Worm (Caenorhabditis elegans): ENCODE measurements around the gene dop-5.

DNA sequence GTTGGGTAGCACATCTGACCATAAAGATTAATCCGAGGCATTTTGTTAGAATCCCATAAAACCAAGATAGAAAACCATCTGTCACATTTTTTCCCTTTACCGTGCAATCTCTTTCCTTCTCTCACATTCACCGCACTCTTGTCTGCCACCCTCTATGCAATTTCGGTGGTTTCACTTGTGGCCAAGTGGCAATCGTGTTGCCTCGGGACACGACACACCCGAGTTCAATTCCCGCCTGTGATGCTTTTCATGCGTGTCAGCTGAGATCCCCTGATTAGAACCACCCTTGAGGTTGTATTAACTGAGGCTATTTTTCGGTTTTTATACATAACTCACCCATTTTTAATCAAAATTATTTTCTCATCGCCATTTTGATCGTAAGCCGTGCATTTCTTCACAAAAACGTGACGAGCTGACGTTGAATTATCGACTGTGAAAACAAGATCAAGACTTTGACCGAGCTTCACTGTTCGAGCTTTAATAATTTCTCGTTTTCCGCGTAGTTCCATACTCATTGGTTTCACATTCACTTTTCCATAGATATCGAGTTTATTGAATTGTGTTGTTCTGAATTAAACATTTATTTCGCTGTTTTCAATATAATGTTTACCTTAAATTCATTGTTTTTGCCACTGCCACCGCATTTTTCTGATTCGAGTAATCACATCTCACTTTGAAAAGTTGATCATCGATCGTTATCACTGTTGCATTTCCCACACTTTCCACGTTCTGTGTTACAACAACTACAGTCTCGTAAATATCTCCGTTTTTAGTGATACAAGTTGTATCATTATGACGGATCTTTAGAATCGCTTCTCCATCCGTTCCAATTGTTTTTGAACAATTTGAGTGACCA is 51.8 kb downstream of the dop-5 start:
- TF ChIP-seq ceh-83 (GFP tag; optimal IDR thresholded peaks at IDR 0.05) (peak; percentile 100), unc-120 (tag; optimal IDR thresholded peaks at IDR 0.05; ENCODE audit: poor library complexity, severe bottlenecking) (peak; percentile 98), ztf-11 (tag; optimal IDR thresholded peaks at IDR 0.05) (peak; percentile 98), lsy-2 (tag; optimal IDR thresholded peaks at IDR 0.05) (peak; percentile 75), unc-39 (tag; optimal IDR thresholded peaks at IDR 0.05) (peak; percentile 100), bed-3 (GFP tag; optimal IDR thresholded peaks at IDR 0.05) (peak; percentile 98), elt-3 (tag; optimal IDR thresholded peaks at IDR 0.05) (peak; percentile 91), nhr-28 (tag; optimal IDR thresholded peaks at IDR 0.05) (peak; percentile 92), lin-13 (tag; optimal IDR thresholded peaks at IDR 0.05) (peak; percentile 95), unc-62 (GFP tag; optimal IDR thresholded peaks at IDR 0.05) (peak; percentile 91), mep-1 (tag; optimal IDR thresholded peaks at IDR 0.05) (peak; percentile 94), ces-1 (GFP tag; optimal IDR thresholded peaks at IDR 0.05) (no peak), sem-2 (GFP tag; optimal IDR thresholded peaks at IDR 0.05) (peak; percentile 98)

Data from whole organism, mixed stage, embryonic.